2 fruit fly cellular contexts compared by ENCODE assay signal in the genomic region with DNA sequence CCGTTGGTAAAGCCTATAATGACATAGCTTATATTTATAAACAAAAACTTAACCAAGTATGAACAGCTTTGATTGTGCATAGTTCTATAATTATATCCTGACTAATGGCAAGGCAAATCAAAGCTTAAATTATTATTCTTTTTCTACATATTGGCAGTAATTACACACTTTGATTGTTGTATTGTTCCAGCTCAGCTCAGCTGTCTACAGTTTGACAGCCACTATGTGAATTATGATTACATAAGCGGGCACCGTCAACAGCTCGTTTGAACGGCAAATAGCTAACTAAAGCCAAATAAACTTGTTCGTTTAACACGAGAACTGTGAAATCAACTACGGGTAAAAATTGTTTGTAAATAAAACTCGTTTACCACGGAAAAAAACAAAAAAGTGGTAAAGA.
TF ChIP-seq lines count a peak whose summit lies in the region.

No protein-coding gene starts in this region.

- no peak for TF ChIP-seq CTCF in whole organism, embryonic (GFP tag; optimal IDR thresholded peaks at IDR 0.05; lab: Kevin White, UChicago)

TF ChIP-seq in whole organism, embryonic, 481 proteins besides CTCF, POLR2A, EP300 and RAD21 (continues in another document):
- no peak for TF ChIP-seq seq (GFP tag; IDR thresholded peaks at IDR 0.05; lab: Robert Waterston, UW)
- TF ChIP-seq CG8089 (GFP tag; optimal IDR thresholded peaks at IDR 0.05; lab: Kevin White, UChicago): no peak
- peak; percentile 62 for TF ChIP-seq sens (GFP tag; lab: Kevin White, UChicago)
- no peak for TF ChIP-seq pros (GFP tag; optimal IDR thresholded peaks at IDR 0.05; lab: Kevin White, UChicago)
- TF ChIP-seq hb (GFP tag; IDR thresholded peaks at IDR 0.05; lab: Robert Waterston, UW; ENCODE audit: partially characterized antibody): no peak
- peak; percentile 88 for TF ChIP-seq CG6654 (GFP tag; optimal IDR thresholded peaks at IDR 0.05; lab: Kevin White, UChicago)
- TF ChIP-seq chinmo (GFP tag; IDR thresholded peaks at IDR 0.05; lab: Robert Waterston, UW; ENCODE audit: partially characterized antibody): 0 out of 4 replicates have a peak, but pooled peaks have one; percentile 10
- no peak for TF ChIP-seq Mrtf (GFP tag; IDR thresholded peaks at IDR 0.05; lab: Robert Waterston, UW)
- TF ChIP-seq Doc2 (GFP tag; IDR thresholded peaks at IDR 0.05; lab: Robert Waterston, UW): no peak
- no peak for TF ChIP-seq E2f2 (GFP tag; IDR thresholded peaks at IDR 0.05; lab: Robert Waterston, UW)
- no peak for TF ChIP-seq sisA (GFP tag; IDR thresholded peaks at IDR 0.05; lab: Robert Waterston, UW)
- TF ChIP-seq phol (tag; optimal IDR thresholded peaks at IDR 0.05; lab: Kevin White, UChicago): no peak
- no peak for TF ChIP-seq crp (GFP tag; optimal IDR thresholded peaks at IDR 0.05; lab: Kevin White, UChicago)
- no peak for TF ChIP-seq p53 (GFP tag; optimal IDR thresholded peaks at IDR 0.05; lab: Kevin White, UChicago)
- TF ChIP-seq gem (tag; optimal IDR thresholded peaks at IDR 0.05; lab: Kevin White, UChicago): peak; percentile 25
- peak; percentile 32 for TF ChIP-seq CG15269 (tag; optimal IDR thresholded peaks at IDR 0.05; lab: Kevin White, UChicago)
- TF ChIP-seq Meics (GFP tag; optimal IDR thresholded peaks at IDR 0.05; lab: Kevin White, UChicago): no peak
- no peak for TF ChIP-seq CG1602 (GFP tag; optimal IDR thresholded peaks at IDR 0.05; lab: Kevin White, UChicago)
- no peak for TF ChIP-seq CG10209 (GFP tag; optimal IDR thresholded peaks at IDR 0.05; lab: Kevin White, UChicago)
- no peak for TF ChIP-seq nerfin-2 (GFP tag; IDR thresholded peaks at IDR 0.05; lab: Robert Waterston, UW; ENCODE audit: partially characterized antibody)
- TF ChIP-seq CG2875 (GFP tag; optimal IDR thresholded peaks at IDR 0.05; lab: Kevin White, UChicago): no peak
- TF ChIP-seq vfl (GFP tag; optimal IDR thresholded peaks at IDR 0.05; lab: Kevin White, UChicago): no peak
- TF ChIP-seq pb (GFP tag; optimal IDR thresholded peaks at IDR 0.05; lab: Kevin White, UChicago): no peak
- no peak for TF ChIP-seq tgo (GFP tag; IDR thresholded peaks at IDR 0.05; lab: Robert Waterston, UW)
- TF ChIP-seq zen2 (GFP tag; IDR thresholded peaks at IDR 0.05; lab: Robert Waterston, UW; ENCODE audit: partially characterized antibody): no peak
- TF ChIP-seq CG18599 (GFP tag; optimal IDR thresholded peaks at IDR 0.05; lab: Kevin White, UChicago): no peak
- TF ChIP-seq CG2678 (tag; optimal IDR thresholded peaks at IDR 0.05; lab: Kevin White, UChicago): peak; percentile 13
- TF ChIP-seq CG8924 (tag; optimal IDR thresholded peaks at IDR 0.05; lab: Kevin White, UChicago): no peak
- TF ChIP-seq sqz (GFP tag; optimal IDR thresholded peaks at IDR 0.05; lab: Kevin White, UChicago): no peak
- TF ChIP-seq Pdp1 (GFP tag; optimal IDR thresholded peaks at IDR 0.05; lab: Kevin White, UChicago): peak in 1 of 2 experiments; percentile 92
- no peak for TF ChIP-seq pfk (GFP tag; optimal IDR thresholded peaks at IDR 0.05; lab: Kevin White, UChicago)
- no peak for TF ChIP-seq unc-4 (GFP tag; IDR thresholded peaks at IDR 0.05; lab: Robert Waterston, UW; ENCODE audit: partially characterized antibody)
- TF ChIP-seq pho (GFP tag; optimal IDR thresholded peaks at IDR 0.05; lab: Kevin White, UChicago): no peak
- TF ChIP-seq HLH4C (GFP tag; IDR thresholded peaks at IDR 0.05; lab: Robert Waterston, UW; ENCODE audit: partially characterized antibody): no peak
- TF ChIP-seq CG6791 (GFP tag; IDR thresholded peaks at IDR 0.05; lab: Robert Waterston, UW; ENCODE audit: partially characterized antibody): no peak
- no peak for TF ChIP-seq CG8478 (optimal IDR thresholded peaks at IDR 0.05; lab: Kevin White, UChicago)
- no peak for TF ChIP-seq CG6175 (GFP tag; IDR thresholded peaks at IDR 0.05; lab: Robert Waterston, UW)
- no peak for TF ChIP-seq CG11456 (GFP tag; IDR thresholded peaks at IDR 0.05; lab: Robert Waterston, UW)
- no peak for TF ChIP-seq pan (optimal IDR thresholded peaks at IDR 0.05; lab: Kevin White, UChicago)
- TF ChIP-seq pan (GFP tag; optimal IDR thresholded peaks at IDR 0.05 in 1 of 2, IDR thresholded peaks at IDR 0.05 in 1 of 2): no peak
- TF ChIP-seq Eip74EF (GFP tag; optimal IDR thresholded peaks at IDR 0.05; lab: Kevin White, UChicago): no peak
- no peak for TF ChIP-seq mam (GFP tag; optimal IDR thresholded peaks at IDR 0.05; lab: Kevin White, UChicago)
- TF ChIP-seq onecut (GFP tag; IDR thresholded peaks at IDR 0.05; lab: Robert Waterston, UW): no peak
- no peak for TF ChIP-seq Sry-δ (GFP tag; optimal IDR thresholded peaks at IDR 0.05; lab: Kevin White, UChicago)

TF ChIP-seq in whole organism, prepupa, 60 proteins besides CTCF, POLR2A, EP300 and RAD21:
- peak; percentile 51 for TF ChIP-seq fkh (GFP tag; optimal IDR thresholded peaks at IDR 0.05; lab: Kevin White, UChicago)
- peak; percentile 24 for TF ChIP-seq vri (GFP tag; optimal IDR thresholded peaks at IDR 0.05; lab: Kevin White, UChicago)
- TF ChIP-seq CG34406 (GFP tag; optimal IDR thresholded peaks at IDR 0.05; lab: Kevin White, UChicago): no peak
TF ChIP-seq in whole organism, prepupa: peak in this region for 2.
